Worm (Caenorhabditis elegans): ENCODE measurements around the gene W02A2.8.

- TF ChIP-seq efl-1 (optimal IDR thresholded peaks at IDR 0.05) (no peak), efl-1 (GFP tag; optimal IDR thresholded peaks at IDR 0.05 in 1 of 2) (peak in 1 of 2 experiments; percentile 54), pax-3 (tag; optimal IDR thresholded peaks at IDR 0.05) (no peak), sox-4 (tag; optimal IDR thresholded peaks at IDR 0.05) (no peak)
Observed at ce11 chrIV:13396375-13396774, 38.0 kb upstream of the W02A2.8 start.

Data from whole organism, L1 larva.